Fruit fly (Drosophila melanogaster) whole organism, adult: Measurements from ENCODE around the gene kairos.

Experiments used
- CG11617 ChIP-seq: fragments of 200-800 bp; sonication (Bioruptor generic); optimal IDR thresholded peaks from 2 replicates; lab custom pipeline; 2017; ENCODE audit warnings: mild to moderate bottlenecking, missing biosample characterization, missing genetic modification reagents, missing genetic modification characterization
- CG12768 ChIP-seq: fragments of 200-800 bp; sonication (Bioruptor generic); optimal IDR thresholded peaks from 2 replicates; lab custom pipeline; 2017; ENCODE audit warnings: missing biosample characterization, missing genetic modification characterization, mild to moderate bottlenecking, moderate library complexity, missing genetic modification reagents
- CG14711 ChIP-seq: fragments of 200-800 bp; sonication (Bioruptor generic); optimal IDR thresholded peaks from 2 replicates; lab custom pipeline; 2018; ENCODE audit warnings: missing biosample characterization, mild to moderate bottlenecking, missing genetic modification characterization, moderate library complexity
- CG1620 ChIP-seq: fragments of 200-800 bp; sonication (Bioruptor generic); optimal IDR thresholded peaks from 2 replicates; lab custom pipeline; 2016; ENCODE audit warnings: missing biosample characterization, missing genetic modification characterization
- CG33017 ChIP-seq: fragments of 200-800 bp; sonication (Bioruptor generic); optimal IDR thresholded peaks from 2 replicates; lab custom pipeline; 2018; ENCODE audit warnings: missing biosample characterization, mild to moderate bottlenecking, missing genetic modification characterization, moderate library complexity
- CG5204 ChIP-seq: fragments of 200-800 bp; sonication (Bioruptor generic); optimal IDR thresholded peaks from 2 replicates; lab custom pipeline; 2016; ENCODE audit warnings: missing biosample characterization, missing genetic modification characterization
- CG7045 ChIP-seq: fragments of 200-800 bp; sonication (Bioruptor generic); optimal IDR thresholded peaks from 2 replicates; lab custom pipeline; 2017; ENCODE audit warnings: missing biosample characterization, mild to moderate bottlenecking, missing genetic modification characterization
- CG7101 ChIP-seq: fragments of 200-800 bp; sonication (Bioruptor generic); optimal IDR thresholded peaks from 2 replicates; lab custom pipeline; 2018; ENCODE audit warnings: missing biosample characterization, mild to moderate bottlenecking, missing genetic modification characterization, moderate library complexity
- Clk ChIP-seq: fragments of 200-800 bp; sonication (Bioruptor generic); optimal IDR thresholded peaks from 2 replicates; lab custom pipeline; 2017; ENCODE audit warnings: missing biosample characterization, missing genetic modification characterization
- Crg-1 ChIP-seq: fragments of 200-800 bp; sonication (Bioruptor generic); optimal IDR thresholded peaks from 2 replicates; lab custom pipeline; 2016; ENCODE audit warnings: missing biosample characterization, missing genetic modification characterization
- Hr96 ChIP-seq: fragments of 200-800 bp; sonication (Bioruptor generic); optimal IDR thresholded peaks from 2 replicates; lab custom pipeline; 2016; ENCODE audit warnings: missing biosample characterization, missing genetic modification characterization
- Mnt ChIP-seq: fragments of 200-800 bp; sonication (Bioruptor generic); optimal IDR thresholded peaks from 2 replicates; lab custom pipeline; 2016; ENCODE audit warnings: missing biosample characterization, mild to moderate bottlenecking, missing genetic modification characterization
- bab1 ChIP-seq: fragments of 200-800 bp; sonication (Bioruptor generic); optimal IDR thresholded peaks from 3 replicates; lab custom pipeline; 2019; ENCODE audit warnings: missing biosample characterization, mild to moderate bottlenecking, missing genetic modification characterization, moderate library complexity
- cic ChIP-seq: fragments of 200-800 bp; sonication (Bioruptor generic); optimal IDR thresholded peaks from 2 replicates; lab custom pipeline; 2017; ENCODE audit warnings: missing biosample characterization, mild to moderate bottlenecking, missing genetic modification characterization, moderate library complexity
- kay ChIP-seq: fragments of 200-800 bp; sonication (Bioruptor generic); peaks from one replicate; lab custom pipeline; 2016; ENCODE audit warnings: missing biosample characterization, missing genetic modification characterization, borderline replicate concordance
- ovo ChIP-seq: fragments of 200-800 bp; sonication (Bioruptor generic); optimal IDR thresholded peaks from 2 replicates; lab custom pipeline; 2016; ENCODE audit warnings: missing biosample characterization, missing genetic modification characterization
- pad ChIP-seq: fragments of 200-800 bp; sonication (Bioruptor generic); optimal IDR thresholded peaks from 3 replicates; lab custom pipeline; 2017; ENCODE audit warnings: missing biosample characterization, missing genetic modification characterization, mild to moderate bottlenecking, moderate library complexity, missing genetic modification reagents
- tj ChIP-seq: fragments of 200-800 bp; sonication (Bioruptor generic); optimal IDR thresholded peaks from 3 replicates; lab custom pipeline; 2017; ENCODE audit warnings: missing biosample characterization, mild to moderate bottlenecking, missing genetic modification characterization, moderate library complexity
- toe ChIP-seq: fragments of 200-800 bp; sonication (Bioruptor generic); optimal IDR thresholded peaks from 2 replicates; lab custom pipeline; 2016; ENCODE audit warnings: missing biosample characterization, missing genetic modification characterization

kairos gene

dm6 chrX:18386784-18387183 is 30.8 kb upstream of the kairos start, which contains the start of gene Tsf1:
Gene Tsf1, plus strand, starts transcription at chrX:18387084.
- TF ChIP-seq bab1 (GFP tag; lab: Kevin White, UChicago): no peak
- TF ChIP-seq CG5204 (GFP tag; lab: Kevin White, UChicago): no peak
- TF ChIP-seq tj: no peak
- no peak for TF ChIP-seq Mnt (GFP tag; lab: Kevin White, UChicago)
- TF ChIP-seq toe (GFP tag; lab: Kevin White, UChicago): no peak
- no peak for TF ChIP-seq kay (GFP tag; lab: Kevin White, UChicago)
- TF ChIP-seq pad: no peak

- TF ChIP-seq CG11617 (GFP tag; lab: Kevin White, UChicago): no peak
- TF ChIP-seq cic: peak; percentile 9
Measured at dm6 chrX:18385801-18386200, 29.8 kb upstream of the kairos start.

dm6 chrX:18385056-18385455 is 29.1 kb upstream of the kairos start, which contains the start of gene betaCOP:
Gene betaCOP, minus strand, starts transcription at chrX:18385242.
- TF ChIP-seq Mnt (GFP tag; lab: Kevin White, UChicago) (peak; percentile 28), bab1 (GFP tag; lab: Kevin White, UChicago) (peak; percentile 54), kay (GFP tag; lab: Kevin White, UChicago) (no peak)

- TF ChIP-seq kay (GFP tag; lab: Kevin White, UChicago) (no peak), pad (no peak), CG5204 (GFP tag; lab: Kevin White, UChicago) (no peak), toe (GFP tag; lab: Kevin White, UChicago) (no peak), CG7045 (GFP tag; lab: Kevin White, UChicago) (no peak), cic (no peak)
Measured at dm6 chrX:18379791-18380190, 23.8 kb upstream of the kairos start, which contains the start of the genes por and CG6179. Gene por, minus strand, starts transcription at chrX:18379854. Gene CG6179, plus strand, starts transcription at chrX:18380082.

dm6 chrX:18374421-18374935 is 18.5 kb upstream of the kairos start:
- no peak for TF ChIP-seq Crg-1 (GFP tag; lab: Kevin White, UChicago)
- no peak for TF ChIP-seq CG11617 (GFP tag; lab: Kevin White, UChicago)
- TF ChIP-seq kay (GFP tag; lab: Kevin White, UChicago): no peak
- TF ChIP-seq cic: peak; percentile 34
- TF ChIP-seq CG14711 (tag; lab: Kevin White, UChicago): no peak
- TF ChIP-seq ovo: peak; percentile 87
- peak; percentile 71 for TF ChIP-seq pad
- no peak for TF ChIP-seq CG7045 (GFP tag; lab: Kevin White, UChicago)

dm6 chrX:18370775-18371735 is 15.1 kb upstream of the kairos start:
- TF ChIP-seq CG12768 (GFP tag; lab: Kevin White, UChicago): no peak
- no peak for TF ChIP-seq ovo
- peak; percentile 55 for TF ChIP-seq Mnt (GFP tag; lab: Kevin White, UChicago)
- peak; percentile 22 for TF ChIP-seq CG7101 (tag; lab: Kevin White, UChicago)
- TF ChIP-seq bab1 (GFP tag; lab: Kevin White, UChicago): peak; percentile 40
- no peak for TF ChIP-seq kay (GFP tag; lab: Kevin White, UChicago)
- peak; percentile 3 for TF ChIP-seq pad
- peak; percentile 61 for TF ChIP-seq CG1620 (GFP tag; lab: Kevin White, UChicago)
- peak; percentile 27 for TF ChIP-seq cic
- TF ChIP-seq Hr96 (GFP tag; lab: Kevin White, UChicago): no peak
- peak; percentile 12 for TF ChIP-seq CG14711 (tag; lab: Kevin White, UChicago)
- TF ChIP-seq CG33017 (tag; lab: Kevin White, UChicago): no peak
- TF ChIP-seq Crg-1 (GFP tag; lab: Kevin White, UChicago): peak; percentile 28
- peak; percentile 93 for TF ChIP-seq tj
- TF ChIP-seq CG11617 (GFP tag; lab: Kevin White, UChicago): peak; percentile 54

- TF ChIP-seq ovo: peak; percentile 18
- TF ChIP-seq CG7101 (tag; lab: Kevin White, UChicago): no peak
- no peak for TF ChIP-seq bab1 (GFP tag; lab: Kevin White, UChicago)
- TF ChIP-seq tj: peak; percentile 34
- no peak for TF ChIP-seq CG5204 (GFP tag; lab: Kevin White, UChicago)
- TF ChIP-seq CG7045 (GFP tag; lab: Kevin White, UChicago): no peak
- TF ChIP-seq CG1620 (GFP tag; lab: Kevin White, UChicago): no peak
- TF ChIP-seq CG14711 (tag; lab: Kevin White, UChicago): no peak
- TF ChIP-seq Clk (GFP tag; lab: Kevin White, UChicago): no peak
- TF ChIP-seq cic: peak; percentile 42
- no peak for TF ChIP-seq Hr96 (GFP tag; lab: Kevin White, UChicago)
- TF ChIP-seq CG12768 (GFP tag; lab: Kevin White, UChicago): peak; percentile 89
Measured at dm6 chrX:18369767-18370166, 13.8 kb upstream of the kairos start.
